Worm (Caenorhabditis elegans): ENCODE measurements around the gene msp-81.

DNA sequence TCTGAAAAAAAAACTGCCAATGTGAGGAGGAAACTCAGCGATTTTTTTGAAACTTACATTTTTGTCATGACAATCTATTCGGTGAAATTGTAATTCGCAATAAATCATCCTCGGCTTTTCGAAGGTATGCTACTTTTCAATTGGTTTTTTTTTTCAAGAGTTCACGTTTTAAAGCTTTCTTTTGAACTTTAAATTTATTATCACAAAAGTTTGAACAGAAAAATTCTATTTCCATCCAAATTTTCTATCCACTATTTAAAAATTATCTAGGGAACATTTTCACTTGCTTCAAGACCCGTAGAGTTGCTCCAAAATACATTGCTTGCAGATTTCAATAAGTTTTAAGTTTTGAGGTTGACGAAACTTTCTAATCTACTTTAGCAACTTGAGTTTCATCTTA is 10.4 kb upstream of the msp-81 start, which contains the start of gene K07F5.6:
- TF ChIP-seq mdl-1 (tag; optimal IDR thresholded peaks at IDR 0.05), result no peak
- no peak for TF ChIP-seq ztf-4 (tag; optimal IDR thresholded peaks at IDR 0.05)
- no peak for TF ChIP-seq ceh-16 (tag; optimal IDR thresholded peaks at IDR 0.05)
- no peak for TF ChIP-seq unc-39 (tag; optimal IDR thresholded peaks at IDR 0.05)
- no peak for TF ChIP-seq ama-1 (optimal IDR thresholded peaks at IDR 0.05)
- TF ChIP-seq lin-39 (tag; optimal IDR thresholded peaks at IDR 0.05), result no peak
- no peak for TF ChIP-seq unc-62 (GFP tag; optimal IDR thresholded peaks at IDR 0.05)
- no peak for TF ChIP-seq aly-2 (tag; optimal IDR thresholded peaks at IDR 0.05)
- no peak for TF ChIP-seq nhr-10 (tag; optimal IDR thresholded peaks at IDR 0.05)
- no peak for TF ChIP-seq nhr-237 (tag; optimal IDR thresholded peaks at IDR 0.05)
- TF ChIP-seq elt-1 (tag; optimal IDR thresholded peaks at IDR 0.05), result no peak
- TF ChIP-seq ztf-11 (tag; optimal IDR thresholded peaks at IDR 0.05), result no peak

Data from whole organism, L2 larva.